Fruit fly (Drosophila melanogaster): ENCODE data around the gene Orc5.

Gene Orc5

DNA sequence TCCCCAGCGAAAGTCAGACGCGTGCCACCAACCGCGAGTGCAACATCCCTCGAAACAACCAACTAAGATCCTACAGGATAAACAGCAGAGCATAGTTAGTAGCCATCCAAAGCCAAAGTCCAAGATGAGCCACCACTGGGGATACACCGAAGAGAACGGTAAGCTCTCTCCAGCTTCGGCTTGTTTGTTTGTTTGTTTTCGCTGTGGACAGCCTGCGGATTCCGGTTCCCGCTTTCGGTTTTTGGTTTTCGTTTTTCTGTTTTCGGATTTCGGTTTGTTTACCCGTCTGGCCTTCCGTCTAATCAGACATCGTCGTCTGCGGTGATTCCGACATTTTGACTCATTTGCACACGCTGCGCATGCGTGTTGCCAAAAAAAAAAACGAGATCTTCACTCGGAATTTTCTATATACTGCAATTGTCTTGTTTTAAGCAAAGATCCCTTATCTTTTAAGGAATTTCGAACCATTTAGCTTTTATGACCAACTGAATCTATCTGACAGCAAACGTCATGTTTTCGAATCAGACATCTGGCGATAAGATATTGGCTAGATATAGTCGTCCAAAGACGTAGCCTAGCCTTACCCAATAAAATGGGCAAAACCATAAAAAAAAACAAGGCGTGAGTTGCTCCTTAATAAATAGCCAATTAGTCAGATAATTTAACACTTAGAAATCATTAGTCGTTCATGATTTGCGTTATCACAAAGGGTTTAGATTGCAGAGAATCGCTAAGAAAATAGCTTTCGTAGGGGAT, 25.7 kb upstream of the Orc5 start (continued):
- TF ChIP-seq Deaf1 (tag; optimal IDR thresholded peaks at IDR 0.05) (peak; percentile 82), exex (tag; optimal IDR thresholded peaks at IDR 0.05) (peak; percentile 93), CG18599 (GFP tag; optimal IDR thresholded peaks at IDR 0.05) (peak; percentile 26)

DNA sequence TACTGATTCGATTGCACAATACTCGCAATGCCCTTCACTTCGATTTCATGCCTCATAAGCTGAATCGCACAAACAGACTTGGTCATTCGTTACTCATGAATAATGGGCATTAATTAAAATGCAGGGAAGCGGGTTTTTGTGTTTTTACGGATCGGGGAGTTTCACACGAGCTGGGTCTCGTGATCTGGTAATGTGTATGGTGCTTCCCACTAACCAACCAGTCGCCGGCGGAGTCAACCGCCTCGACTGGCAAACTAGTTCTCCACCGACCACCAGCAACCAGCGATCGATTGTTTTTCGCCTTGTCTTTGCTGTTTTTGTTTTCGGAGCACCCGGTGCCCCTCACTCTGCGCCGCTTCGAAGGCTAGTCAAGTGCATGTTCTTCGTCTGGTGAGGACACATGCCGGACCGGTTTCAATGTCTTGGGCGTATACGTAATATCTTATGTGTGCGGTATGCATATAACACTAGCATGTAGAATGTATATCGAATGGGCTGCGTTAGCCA, 25.0 kb upstream of the Orc5 start:
- TF ChIP-seq CG12769 (tag; optimal IDR thresholded peaks at IDR 0.05) (peak; percentile 74), CG6272 (GFP tag; IDR thresholded peaks at IDR 0.05) (no peak), Gug (GFP tag; IDR thresholded peaks at IDR 0.05) (no peak), wor (GFP tag; IDR thresholded peaks at IDR 0.05) (no peak), CG15269 (tag; optimal IDR thresholded peaks at IDR 0.05) (no peak), Sry-δ (GFP tag; optimal IDR thresholded peaks at IDR 0.05) (no peak), CG31224 (GFP tag; IDR thresholded peaks at IDR 0.05) (0 out of 2 replicates have a peak, but pooled peaks have one; percentile 7), grau (tag; optimal IDR thresholded peaks at IDR 0.05) (no peak), crol (GFP tag; IDR thresholded peaks at IDR 0.05) (peak; percentile 20; the same call in 1 of the 2 replicates), CG32772 (GFP tag; IDR thresholded peaks at IDR 0.05) (no peak), onecut (GFP tag; IDR thresholded peaks at IDR 0.05) (peak; percentile 46; the same call in 1 of the 2 replicates), CG1024 (GFP tag; IDR thresholded peaks at IDR 0.05) (no peak), fd102C (GFP tag; optimal IDR thresholded peaks at IDR 0.05) (no peak), nom (GFP tag; optimal IDR thresholded peaks at IDR 0.05) (peak; percentile 60), sqz (GFP tag; optimal IDR thresholded peaks at IDR 0.05) (peak; percentile 50), chinmo (GFP tag; IDR thresholded peaks at IDR 0.05; ENCODE audit: partially characterized antibody) (peak; percentile 71; the same call in 2 of the 4 replicates), dati (GFP tag; IDR thresholded peaks at IDR 0.05) (0 out of 2 replicates have a peak, but pooled peaks have one; percentile 22), ftz-f1 (GFP tag; optimal IDR thresholded peaks at IDR 0.05) (peak; percentile 14), cwo (GFP tag; optimal IDR thresholded peaks at IDR 0.05) (peak; percentile 89), vvl (GFP tag; IDR thresholded peaks at IDR 0.05) (peak; percentile 65), CG10274 (GFP tag; optimal IDR thresholded peaks at IDR 0.05) (peak; percentile 89), Pdp1 (GFP tag; optimal IDR thresholded peaks at IDR 0.05) (peak in 1 of 2 experiments; percentile 56), CG34422 (GFP tag; IDR thresholded peaks at IDR 0.05) (no peak), Med (GFP tag) (peak; percentile 11)

DNA sequence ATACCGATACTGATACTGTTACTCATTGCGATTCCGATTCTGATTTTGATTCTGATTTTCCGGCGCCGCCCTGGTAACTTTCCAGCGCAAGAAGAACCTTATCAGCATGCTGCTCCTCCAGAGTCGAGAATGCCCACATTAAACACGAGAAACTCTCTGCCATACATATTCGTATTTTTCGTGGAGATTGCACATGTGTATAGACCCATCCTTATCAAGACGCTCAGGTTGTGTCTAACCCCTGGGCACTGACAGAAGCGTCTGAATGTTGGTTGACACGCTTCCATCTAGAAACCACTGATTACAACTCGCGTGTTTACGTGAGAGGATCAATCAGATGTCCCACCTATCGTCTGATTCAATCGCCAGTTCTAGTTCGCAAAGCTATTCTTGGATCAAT, 24.5 kb upstream of the Orc5 start:
- TF ChIP-seq sim (GFP tag; IDR thresholded peaks at IDR 0.05) = no peak
- TF ChIP-seq HLHmδ (GFP tag; optimal IDR thresholded peaks at IDR 0.05) = no peak
- TF ChIP-seq grn (GFP tag; optimal IDR thresholded peaks at IDR 0.05) = peak; percentile 25
- peak; percentile 25 for TF ChIP-seq exex (tag; optimal IDR thresholded peaks at IDR 0.05)
- peak; percentile 27 for TF ChIP-seq sug (tag; optimal IDR thresholded peaks at IDR 0.05)
- TF ChIP-seq cwo (GFP tag; optimal IDR thresholded peaks at IDR 0.05) = peak; percentile 3

DNA sequence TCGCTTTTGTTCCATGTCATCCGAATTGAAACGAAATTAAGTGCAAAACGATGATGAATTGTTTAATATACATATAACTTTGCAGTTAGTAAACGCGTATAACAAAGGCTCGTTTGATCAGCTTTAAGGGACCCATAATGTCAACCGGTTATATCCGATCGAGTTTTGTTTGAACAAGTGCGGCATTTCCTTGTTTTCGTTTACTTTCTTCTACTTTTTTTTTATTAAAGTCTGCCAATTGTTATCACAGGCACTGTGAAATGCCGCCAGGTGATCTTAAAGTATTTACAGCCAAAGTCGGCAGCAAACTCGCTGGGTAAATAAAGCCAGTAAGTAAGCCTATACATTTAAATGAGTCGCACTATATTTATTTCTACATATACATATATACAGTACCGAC, 22.5 kb upstream of the Orc5 start:
- TF ChIP-seq Med (GFP tag) (peak; percentile 36), mld (GFP tag; IDR thresholded peaks at IDR 0.05; ENCODE audit: partially characterized antibody) (no peak), sna (GFP tag; IDR thresholded peaks at IDR 0.05; ENCODE audit: partially characterized antibody) (no peak), CG2129 (GFP tag; IDR thresholded peaks at IDR 0.05; ENCODE audit: partially characterized antibody) (no peak), CG17568 (GFP tag; optimal IDR thresholded peaks at IDR 0.05) (no peak), cg (GFP tag; optimal IDR thresholded peaks at IDR 0.05) (no peak), sens (GFP tag) (peak; percentile 60), CG1529 (GFP tag; optimal IDR thresholded peaks at IDR 0.05) (no peak), CG11093 (GFP tag; IDR thresholded peaks at IDR 0.05) (no peak)

Data from whole organism, embryonic.